Fruit fly (Drosophila melanogaster): ENCODE results near the gene CG10510.
A peak's percentile ranks its signal among the peaks of the same experiment; 100 is the strongest.

Gene CG10510

DNA sequence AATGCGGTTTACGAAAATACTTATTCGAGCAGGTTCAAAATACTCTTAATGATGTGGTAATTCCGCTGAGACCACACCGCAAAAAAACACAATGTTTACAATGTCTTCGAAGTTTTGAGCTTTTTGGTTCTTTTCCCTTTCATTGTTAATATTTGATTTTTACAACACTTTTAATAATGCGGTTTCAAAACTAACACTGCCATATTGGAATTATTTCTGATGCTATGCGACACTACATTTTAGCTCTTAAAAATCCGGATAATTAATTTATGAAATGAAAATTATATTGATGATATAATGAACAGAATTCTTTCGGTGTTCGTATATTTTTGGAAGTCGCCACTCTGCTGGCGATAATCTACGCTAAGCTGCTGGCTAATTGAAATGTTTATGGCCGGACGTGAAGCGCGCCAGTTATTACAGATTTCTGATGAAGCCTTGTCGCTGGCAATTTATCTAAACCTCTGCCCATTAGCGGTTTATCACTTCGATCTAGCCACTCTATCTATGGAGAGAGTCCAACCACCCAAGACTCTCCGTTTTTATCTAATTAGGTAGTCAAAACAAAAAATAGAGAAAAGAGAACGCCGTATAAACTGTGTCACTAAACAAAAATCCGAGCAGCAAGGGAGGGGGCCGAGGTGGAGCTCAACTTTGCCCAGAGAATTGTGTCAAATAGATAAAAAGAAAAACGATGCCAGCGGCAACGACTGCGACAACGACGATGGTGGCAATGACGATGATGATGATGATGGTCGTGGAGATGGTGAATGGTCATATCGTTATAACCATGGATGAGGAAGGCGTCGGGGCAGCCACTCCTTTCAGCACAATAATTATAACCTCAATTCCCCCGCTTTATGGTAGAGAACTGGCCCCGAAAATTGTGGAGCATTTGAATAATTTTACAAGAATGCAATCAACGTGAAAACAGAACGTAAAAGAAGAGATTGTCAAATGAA lies 46.5 kb upstream of the CG10510 start (continued):
- TF ChIP-seq sv (GFP tag; optimal IDR thresholded peaks at IDR 0.05) (no peak), woc (GFP tag; optimal IDR thresholded peaks at IDR 0.05) (no peak), Sp1 (GFP tag; optimal IDR thresholded peaks at IDR 0.05) (peak; percentile 30), pan (optimal IDR thresholded peaks at IDR 0.05) (no peak)

- peak; percentile 37 for TF ChIP-seq jim (GFP tag; optimal IDR thresholded peaks at IDR 0.05)
- TF ChIP-seq Hr83 (GFP tag; optimal IDR thresholded peaks at IDR 0.05; ENCODE audit: poor library complexity, severe bottlenecking) = peak; percentile 74
- TF ChIP-seq Sp1 (GFP tag; optimal IDR thresholded peaks at IDR 0.05) = no peak
- TF ChIP-seq HLH106 (tag; optimal IDR thresholded peaks at IDR 0.05) = peak; percentile 18
Measured at dm6 chr3L:21254524-21254972, 44.7 kb upstream of the CG10510 start.

DNA sequence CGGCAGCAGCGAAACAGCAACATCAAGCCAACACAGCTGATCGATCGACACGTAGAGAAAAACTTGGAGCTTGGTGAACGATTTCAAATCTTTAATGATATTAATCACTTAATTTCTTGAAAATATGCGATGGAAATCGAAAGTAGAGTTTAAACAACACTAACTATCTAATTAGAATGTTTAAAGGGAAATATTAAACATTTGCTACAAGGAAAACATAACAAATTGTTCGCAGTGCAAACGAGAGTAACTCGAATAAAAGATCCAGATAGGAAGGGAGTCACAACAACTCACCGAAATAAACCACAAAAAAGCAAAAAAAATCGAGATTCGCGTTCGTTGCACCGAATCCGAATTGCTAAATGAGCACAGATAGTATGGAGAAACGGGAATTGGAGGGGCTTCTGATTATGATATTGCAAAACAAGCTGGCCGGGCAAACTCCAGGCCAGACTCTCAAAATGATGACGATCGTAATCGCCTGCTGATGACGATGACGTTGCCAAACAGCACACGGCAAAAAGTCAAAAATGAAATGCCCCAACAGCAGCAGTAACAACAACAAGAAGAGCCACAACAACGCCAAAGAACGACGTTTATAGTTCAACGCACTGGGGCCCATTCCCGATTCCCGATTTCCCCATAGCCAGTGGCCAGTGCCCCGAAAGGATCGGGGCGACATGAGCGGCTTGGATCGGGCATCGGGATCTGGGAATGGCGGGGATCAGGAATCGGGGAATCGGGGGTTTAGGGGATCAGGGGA lies 44.1 kb upstream of the CG10510 start:
- TF ChIP-seq foxo (GFP tag; optimal IDR thresholded peaks at IDR 0.05) = peak; percentile 94 to 99
- peak; percentile 99 for TF ChIP-seq Hnf4 (GFP tag; optimal IDR thresholded peaks at IDR 0.05)
- TF ChIP-seq usp (GFP tag; optimal IDR thresholded peaks at IDR 0.05) = no peak
- no peak for TF ChIP-seq lola (GFP tag; optimal IDR thresholded peaks at IDR 0.05)
- TF ChIP-seq Dfd (GFP tag; optimal IDR thresholded peaks at IDR 0.05) = peak; percentile 59
- TF ChIP-seq Hr78 (GFP tag; optimal IDR thresholded peaks at IDR 0.05) = no peak
- peak; percentile 99 for TF ChIP-seq OdsH (GFP tag; optimal IDR thresholded peaks at IDR 0.05)
- peak; percentile 98 for TF ChIP-seq woc (GFP tag; optimal IDR thresholded peaks at IDR 0.05)
- peak; percentile 99 for TF ChIP-seq rgr (GFP tag; optimal IDR thresholded peaks at IDR 0.05)
- TF ChIP-seq tai (GFP tag; optimal IDR thresholded peaks at IDR 0.05) = peak; percentile 97
- no peak for TF ChIP-seq dl (GFP tag; optimal IDR thresholded peaks at IDR 0.05; ENCODE audit: insufficient read depth in 1 of 2, partially characterized antibody in 2 of 2)
- no peak for TF ChIP-seq Dif (GFP tag; optimal IDR thresholded peaks at IDR 0.05; ENCODE audit: partially characterized antibody)
- peak; percentile 99 for TF ChIP-seq h (GFP tag; optimal IDR thresholded peaks at IDR 0.05)
- TF ChIP-seq Hr83 (GFP tag; optimal IDR thresholded peaks at IDR 0.05; ENCODE audit: poor library complexity, severe bottlenecking) = peak; percentile 33
- TF ChIP-seq fru (GFP tag; optimal IDR thresholded peaks at IDR 0.05) = peak; percentile 99
- no peak for TF ChIP-seq Myc (optimal IDR thresholded peaks at IDR 0.05)
- peak; percentile 97 for TF ChIP-seq Jra (GFP tag; optimal IDR thresholded peaks at IDR 0.05)
- peak; percentile 99 for TF ChIP-seq ey (GFP tag; optimal IDR thresholded peaks at IDR 0.05)
- peak; percentile 99 for TF ChIP-seq Sp1 (GFP tag; optimal IDR thresholded peaks at IDR 0.05)
- TF ChIP-seq psq (GFP tag; optimal IDR thresholded peaks at IDR 0.05) = peak; percentile 97
- peak; percentile 96 for TF ChIP-seq Rel (GFP tag; optimal IDR thresholded peaks at IDR 0.05)
- TF ChIP-seq Rel (tag; optimal IDR thresholded peaks at IDR 0.05) = peak; percentile 86
- no peak for TF ChIP-seq N (GFP tag; optimal IDR thresholded peaks at IDR 0.05)
- peak; percentile 98 for TF ChIP-seq dmrt93B (GFP tag; optimal IDR thresholded peaks at IDR 0.05)
- TF ChIP-seq CrebA (GFP tag; optimal IDR thresholded peaks at IDR 0.05; ENCODE audit: borderline replicate concordance) = peak; percentile 95
- no peak for TF ChIP-seq Vsx2 (GFP tag; optimal IDR thresholded peaks at IDR 0.05; ENCODE audit: partially characterized antibody)
- peak; percentile 87 for TF ChIP-seq jim (GFP tag; optimal IDR thresholded peaks at IDR 0.05)
- TF ChIP-seq brk (GFP tag; optimal IDR thresholded peaks at IDR 0.05) = peak; percentile 97
- peak; percentile 99 for TF ChIP-seq HLH106 (tag; optimal IDR thresholded peaks at IDR 0.05)
- TF ChIP-seq pan (optimal IDR thresholded peaks at IDR 0.05) = no peak
- TF ChIP-seq GATAd (GFP tag; optimal IDR thresholded peaks at IDR 0.05) = peak; percentile 94
- TF ChIP-seq sv (GFP tag; optimal IDR thresholded peaks at IDR 0.05) = no peak
- TF ChIP-seq CG9705 (GFP tag; optimal IDR thresholded peaks at IDR 0.05) = peak; percentile 98
- peak; percentile 98 for TF ChIP-seq CG32264 (GFP tag; optimal IDR thresholded peaks at IDR 0.05)
- peak; percentile 92 for TF ChIP-seq dsf (GFP tag; optimal IDR thresholded peaks at IDR 0.05; ENCODE audit: borderline replicate concordance)
- no peak for TF ChIP-seq Abd-B (GFP tag; optimal IDR thresholded peaks at IDR 0.05)
- TF ChIP-seq sage (GFP tag; optimal IDR thresholded peaks at IDR 0.05) = peak; percentile 98
- peak; percentile 85 for TF ChIP-seq Mio (GFP tag; optimal IDR thresholded peaks at IDR 0.05)
- TF ChIP-seq br (GFP tag; optimal IDR thresholded peaks at IDR 0.05) = peak; percentile 99

All from whole organism, wandering third instar larva.